Worm (Caenorhabditis elegans): ENCODE data around the gene F29A7.8.

F29A7.8 gene

DNA sequence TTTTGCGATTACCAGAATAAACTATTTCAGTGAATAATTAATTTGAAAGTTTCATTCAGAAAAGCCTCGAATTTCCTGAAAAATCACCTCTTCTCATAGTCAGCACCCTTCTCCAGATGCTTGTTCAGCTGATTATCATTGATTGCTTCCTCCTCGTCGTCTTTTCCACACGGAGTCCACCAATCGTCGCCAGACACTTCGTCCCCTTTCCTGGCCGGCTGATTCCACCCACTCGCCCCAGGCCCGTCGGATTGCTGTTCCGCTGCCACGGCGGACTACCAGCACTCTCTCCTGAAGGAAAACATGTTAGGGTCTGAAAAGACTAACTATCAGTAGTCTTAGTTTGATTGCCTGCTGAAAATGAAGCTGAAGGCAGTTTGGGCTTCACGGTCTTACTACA lies 22.9 kb upstream of the F29A7.8 start:
- TF ChIP-seq mep-1 (tag; optimal IDR thresholded peaks at IDR 0.05) = no peak
- TF ChIP-seq tbx-8 (GFP tag; optimal IDR thresholded peaks at IDR 0.05) = no peak
- no peak for TF ChIP-seq hlh-1 (tag; optimal IDR thresholded peaks at IDR 0.05)
- no peak for TF ChIP-seq unc-39 (tag; optimal IDR thresholded peaks at IDR 0.05)
- TF ChIP-seq lin-32 (GFP tag; optimal IDR thresholded peaks at IDR 0.05) = no peak
- no peak for TF ChIP-seq ceh-83 (GFP tag; optimal IDR thresholded peaks at IDR 0.05)
- no peak for TF ChIP-seq zip-8 (tag; optimal IDR thresholded peaks at IDR 0.05)
- TF ChIP-seq blmp-1 (tag; optimal IDR thresholded peaks at IDR 0.05) = no peak
- no peak for TF ChIP-seq sem-2 (GFP tag; optimal IDR thresholded peaks at IDR 0.05)
- no peak for TF ChIP-seq sptf-1 (tag; optimal IDR thresholded peaks at IDR 0.05)
- no peak for TF ChIP-seq flh-1 (GFP tag; optimal IDR thresholded peaks at IDR 0.05)
- no peak for TF ChIP-seq M03D4.4 (tag; optimal IDR thresholded peaks at IDR 0.05)
- TF ChIP-seq ham-2 (GFP tag; optimal IDR thresholded peaks at IDR 0.05) = no peak

DNA sequence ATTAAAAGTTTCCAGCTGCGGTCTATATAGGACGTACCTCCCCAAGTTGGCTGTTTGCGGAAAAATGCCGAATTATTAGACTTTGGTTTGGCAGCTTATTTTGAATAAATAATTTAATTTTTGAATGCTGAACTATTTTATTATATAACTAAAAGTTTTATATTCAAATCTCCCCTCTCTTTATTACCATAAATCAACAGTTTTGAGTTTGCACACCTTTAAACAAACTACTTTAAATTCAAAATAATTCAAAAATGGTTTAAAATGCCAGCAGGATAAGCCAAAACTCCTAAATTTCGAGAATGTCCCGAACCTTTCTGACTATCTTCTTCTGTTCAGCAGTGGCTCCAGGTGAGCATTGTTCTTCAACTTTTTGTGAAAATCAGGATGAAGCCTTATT lies 21.4 kb upstream of the F29A7.8 start, which contains the start of gene F08D12.3:
Gene F08D12.3 (plus strand): TSS at position 301 of the 400 bp plus-strand sequence.
- TF ChIP-seq bed-3 (GFP tag; optimal IDR thresholded peaks at IDR 0.05) (no peak), blmp-1 (tag; optimal IDR thresholded peaks at IDR 0.05) (no peak), lin-13 (tag; optimal IDR thresholded peaks at IDR 0.05) (no peak)

DNA sequence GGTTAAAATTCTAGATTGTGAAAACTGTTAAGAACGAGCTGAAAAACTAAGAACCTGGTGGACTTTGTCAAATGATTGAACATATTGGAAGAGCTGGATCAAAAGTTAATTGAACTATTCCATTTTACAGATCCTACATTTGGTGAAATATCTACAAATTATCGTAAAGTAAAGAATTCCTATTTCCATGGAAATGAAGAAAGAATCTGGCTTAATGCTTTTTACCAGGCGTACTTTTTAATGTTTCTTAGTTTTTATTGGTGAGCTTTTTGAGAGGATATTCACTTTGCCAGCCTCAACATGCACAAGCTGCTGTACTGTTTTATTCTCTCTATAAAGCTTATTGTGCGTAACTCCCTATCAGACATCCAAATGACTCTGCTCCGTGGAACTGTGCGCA lies 20.0 kb upstream of the F29A7.8 start, which contains the start of gene F08D12.4:
Gene F08D12.4 (plus strand): TSS at position 301 of the 400 bp plus-strand sequence.
- TF ChIP-seq unc-39 (tag; optimal IDR thresholded peaks at IDR 0.05) (no peak), ceh-43 (GFP tag; optimal IDR thresholded peaks at IDR 0.05) (no peak), elt-1 (tag; optimal IDR thresholded peaks at IDR 0.05; ENCODE audit: borderline replicate concordance, insufficient read depth) (no peak), sem-2 (GFP tag; optimal IDR thresholded peaks at IDR 0.05) (no peak), nhr-12 (tag; optimal IDR thresholded peaks at IDR 0.05) (no peak), blmp-1 (tag; optimal IDR thresholded peaks at IDR 0.05) (no peak), nhr-28 (tag; optimal IDR thresholded peaks at IDR 0.05) (no peak)

DNA sequence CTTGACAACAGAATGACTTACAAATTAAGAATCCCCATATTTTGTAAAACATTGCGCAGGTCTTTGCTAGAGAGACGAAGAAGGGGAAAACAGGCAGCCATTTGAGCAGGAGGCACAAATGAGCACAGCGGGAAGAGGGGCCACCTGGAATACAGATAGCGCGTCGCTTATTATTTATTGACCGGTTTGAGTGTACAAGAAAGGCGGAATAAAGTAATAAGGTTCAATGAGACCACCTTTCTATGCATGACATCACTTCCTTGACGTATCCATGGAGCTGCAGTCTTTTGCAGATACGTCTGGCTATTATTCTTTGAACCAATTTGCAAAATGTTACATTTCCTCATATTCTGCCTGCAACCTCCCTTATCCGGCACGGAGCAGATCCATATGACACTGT lies 17.1 kb upstream of the F29A7.8 start, which contains the start of gene fbxb-111:
Gene fbxb-111 (minus strand): TSS at position 101 of the 400 bp plus-strand sequence.
- TF ChIP-seq nhr-76 (tag; optimal IDR thresholded peaks at IDR 0.05) (no peak), ceh-43 (GFP tag; optimal IDR thresholded peaks at IDR 0.05) (no peak), lsy-2 (tag; optimal IDR thresholded peaks at IDR 0.05) (no peak)

DNA sequence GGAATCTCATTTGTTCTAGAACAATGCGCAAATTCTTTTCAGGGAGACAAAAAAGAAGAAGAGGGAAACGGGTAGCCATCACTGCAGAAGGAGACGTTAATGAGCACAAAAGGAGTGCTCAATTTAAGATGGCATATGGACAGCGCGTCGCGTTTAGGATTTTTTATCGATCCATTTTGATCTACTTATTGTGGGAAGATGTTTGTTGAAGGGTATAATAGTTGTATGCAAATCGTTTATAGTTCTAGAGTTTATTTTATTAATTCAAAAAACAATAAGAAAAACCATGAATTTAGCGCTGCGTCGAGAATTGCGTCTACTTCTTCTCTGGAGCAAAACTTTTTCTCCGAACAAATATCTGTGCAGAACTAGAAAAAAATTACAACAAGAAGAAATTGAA lies 15.7 kb upstream of the F29A7.8 start, which contains the start of gene sdz-9:
Gene sdz-9 (minus strand): TSS at position 101 of the 400 bp plus-strand sequence.
- TF ChIP-seq ceh-83 (GFP tag; optimal IDR thresholded peaks at IDR 0.05) = no peak
- TF ChIP-seq tbx-8 (GFP tag; optimal IDR thresholded peaks at IDR 0.05) = no peak
- no peak for TF ChIP-seq blmp-1 (tag; optimal IDR thresholded peaks at IDR 0.05)
- TF ChIP-seq pha-4 (tag; optimal IDR thresholded peaks at IDR 0.05) = no peak
- TF ChIP-seq hlh-1 (tag; optimal IDR thresholded peaks at IDR 0.05) = no peak
- no peak for TF ChIP-seq unc-62 (GFP tag; optimal IDR thresholded peaks at IDR 0.05)
- TF ChIP-seq M03D4.4 (tag; optimal IDR thresholded peaks at IDR 0.05) = no peak
- no peak for TF ChIP-seq mab-5 (tag; optimal IDR thresholded peaks at IDR 0.05)
- no peak for TF ChIP-seq lin-13 (tag; optimal IDR thresholded peaks at IDR 0.05)

DNA sequence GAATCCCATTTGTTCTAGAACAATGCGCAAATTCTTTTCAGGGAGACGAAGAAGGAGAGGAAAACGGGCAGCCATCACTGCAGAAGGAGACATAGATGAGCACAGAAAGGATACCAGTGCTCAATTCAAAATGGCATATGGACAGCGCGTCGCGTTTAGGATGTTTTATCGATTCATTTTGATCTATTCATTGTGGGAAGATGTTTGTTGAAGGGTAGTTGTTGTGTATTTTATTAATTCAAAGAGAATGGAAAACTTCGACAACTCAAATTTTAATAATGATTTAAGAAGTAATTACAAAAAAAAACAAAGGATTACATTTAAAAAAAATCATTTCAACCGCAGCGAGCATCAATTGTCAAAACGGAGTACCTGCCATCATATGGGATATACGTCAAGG lies 14.3 kb upstream of the F29A7.8 start, which contains the start of gene sdz-10:
Gene sdz-10 (minus strand): TSS at position 101 of the 400 bp plus-strand sequence.
- TF ChIP-seq unc-120 (tag; optimal IDR thresholded peaks at IDR 0.05; ENCODE audit: poor library complexity, severe bottlenecking) (no peak), ceh-39 (tag; optimal IDR thresholded peaks at IDR 0.05) (peak; percentile 18), lin-32 (GFP tag; optimal IDR thresholded peaks at IDR 0.05) (no peak), snpc-4 (tag; optimal IDR thresholded peaks at IDR 0.05) (no peak), ces-1 (GFP tag; optimal IDR thresholded peaks at IDR 0.05) (no peak), sptf-1 (tag; optimal IDR thresholded peaks at IDR 0.05) (no peak), nhr-76 (tag; optimal IDR thresholded peaks at IDR 0.05) (no peak), mls-2 (tag; optimal IDR thresholded peaks at IDR 0.05) (no peak), drap-1 (GFP tag; optimal IDR thresholded peaks at IDR 0.05) (no peak)

Measured in whole organism, mixed stage, embryonic.